Fruit fly (Drosophila melanogaster): ENCODE results near the gene mei-218.

The mei-218 gene

dm6 chrX:17109673-17110072 lies 33.1 kb downstream of the mei-218 start:
- TF ChIP-seq jim (GFP tag; optimal IDR thresholded peaks at IDR 0.05) (peak; percentile 36), Rel (GFP tag; optimal IDR thresholded peaks at IDR 0.05) (peak; percentile 20), Rel (tag; optimal IDR thresholded peaks at IDR 0.05) (no peak), foxo (GFP tag; optimal IDR thresholded peaks at IDR 0.05) (no peak), CrebA (GFP tag; optimal IDR thresholded peaks at IDR 0.05; ENCODE audit: borderline replicate concordance) (peak; percentile 46), Jra (GFP tag; optimal IDR thresholded peaks at IDR 0.05) (no peak), Sp1 (GFP tag; optimal IDR thresholded peaks at IDR 0.05) (peak; percentile 64)

- TF ChIP-seq Hr83 (GFP tag; optimal IDR thresholded peaks at IDR 0.05; ENCODE audit: poor library complexity, severe bottlenecking), result no peak
- TF ChIP-seq N (GFP tag; optimal IDR thresholded peaks at IDR 0.05), result no peak
- TF ChIP-seq psq (GFP tag; optimal IDR thresholded peaks at IDR 0.05), result no peak
- no peak for TF ChIP-seq rgr (GFP tag; optimal IDR thresholded peaks at IDR 0.05)
- no peak for TF ChIP-seq CG32264 (GFP tag; optimal IDR thresholded peaks at IDR 0.05)
- no peak for TF ChIP-seq h (GFP tag; optimal IDR thresholded peaks at IDR 0.05)
- no peak for TF ChIP-seq ey (GFP tag; optimal IDR thresholded peaks at IDR 0.05)
- no peak for TF ChIP-seq brk (GFP tag; optimal IDR thresholded peaks at IDR 0.05)
- no peak for TF ChIP-seq woc (GFP tag; optimal IDR thresholded peaks at IDR 0.05)
- no peak for TF ChIP-seq sage (GFP tag; optimal IDR thresholded peaks at IDR 0.05)
- TF ChIP-seq sv (GFP tag; optimal IDR thresholded peaks at IDR 0.05), result no peak
- TF ChIP-seq br (GFP tag; optimal IDR thresholded peaks at IDR 0.05), result no peak
- TF ChIP-seq lola (GFP tag; optimal IDR thresholded peaks at IDR 0.05), result no peak
- TF ChIP-seq Dif (GFP tag; optimal IDR thresholded peaks at IDR 0.05; ENCODE audit: partially characterized antibody), result no peak
- no peak for TF ChIP-seq dl (GFP tag; optimal IDR thresholded peaks at IDR 0.05; ENCODE audit: insufficient read depth in 1 of 2, partially characterized antibody in 2 of 2)
Measured at dm6 chrX:17108000-17108399, 34.8 kb downstream of the mei-218 start.

- TF ChIP-seq dmrt93B (GFP tag; optimal IDR thresholded peaks at IDR 0.05) (no peak), ey (GFP tag; optimal IDR thresholded peaks at IDR 0.05) (no peak), Mio (GFP tag; optimal IDR thresholded peaks at IDR 0.05) (no peak), lola (GFP tag; optimal IDR thresholded peaks at IDR 0.05) (no peak), CrebA (GFP tag; optimal IDR thresholded peaks at IDR 0.05; ENCODE audit: borderline replicate concordance) (no peak), rgr (GFP tag; optimal IDR thresholded peaks at IDR 0.05) (peak; percentile 6), GATAd (GFP tag; optimal IDR thresholded peaks at IDR 0.05) (no peak), usp (GFP tag; optimal IDR thresholded peaks at IDR 0.05) (no peak), fru (GFP tag; optimal IDR thresholded peaks at IDR 0.05) (peak; percentile 8), brk (GFP tag; optimal IDR thresholded peaks at IDR 0.05) (peak; percentile 12), Sp1 (GFP tag; optimal IDR thresholded peaks at IDR 0.05) (peak; percentile 25), N (GFP tag; optimal IDR thresholded peaks at IDR 0.05) (no peak), Jra (GFP tag; optimal IDR thresholded peaks at IDR 0.05) (peak; percentile 11), sage (GFP tag; optimal IDR thresholded peaks at IDR 0.05) (no peak), OdsH (GFP tag; optimal IDR thresholded peaks at IDR 0.05) (peak; percentile 27), Vsx2 (GFP tag; optimal IDR thresholded peaks at IDR 0.05; ENCODE audit: partially characterized antibody) (no peak), CG9705 (GFP tag; optimal IDR thresholded peaks at IDR 0.05) (no peak), dl (GFP tag; optimal IDR thresholded peaks at IDR 0.05; ENCODE audit: insufficient read depth in 1 of 2, partially characterized antibody in 2 of 2) (no peak)
Measured at dm6 chrX:17107401-17107916, 35.3 kb downstream of the mei-218 start, which contains the start of gene CG5004. CG5004 (plus strand) TSS chrX:17107582.

dm6 chrX:17106153-17106700 lies 36.6 kb downstream of the mei-218 start:
- no peak for TF ChIP-seq Vsx2 (GFP tag; optimal IDR thresholded peaks at IDR 0.05; ENCODE audit: partially characterized antibody)
- no peak for TF ChIP-seq pan (optimal IDR thresholded peaks at IDR 0.05)
- no peak for TF ChIP-seq tai (GFP tag; optimal IDR thresholded peaks at IDR 0.05)
- no peak for TF ChIP-seq Sp1 (GFP tag; optimal IDR thresholded peaks at IDR 0.05)

- TF ChIP-seq Mio (GFP tag; optimal IDR thresholded peaks at IDR 0.05) (no peak), Myc (optimal IDR thresholded peaks at IDR 0.05) (no peak), sv (GFP tag; optimal IDR thresholded peaks at IDR 0.05) (no peak), Abd-B (GFP tag; optimal IDR thresholded peaks at IDR 0.05) (no peak)
Measured at dm6 chrX:17105707-17106106, 37.1 kb downstream of the mei-218 start, which contains the start of gene Arpc3B. Arpc3B (minus strand) TSS chrX:17105852.
